Worm (Caenorhabditis elegans) whole organism, L4 larva: ENCODE results near the gene gly-13.

Experiments used
- ama-1 ChIP-seq: fragments of 150-350 bp; optimal IDR thresholded peaks from 2 replicates; lab custom pipeline; 2014; ENCODE audit warnings: inconsistent platforms, mixed read lengths
- jun-1 ChIP-seq: fragments of 150-350 bp; optimal IDR thresholded peaks from 2 replicates; lab custom pipeline; 2014; ENCODE audit warnings: missing biosample characterization, missing genetic modification reagents, missing genetic modification characterization
- nhr-10 ChIP-seq: fragments of 150-350 bp; optimal IDR thresholded peaks from 2 replicates; lab custom pipeline; 2014; ENCODE audit warnings: missing biosample characterization, missing genetic modification characterization

- TF ChIP-seq nhr-10 (tag; lab: Kevin White, UChicago) (no peak), jun-1 (tag; lab: Kevin White, UChicago) (no peak), ama-1 (no peak)
Observed at ce11 chrX:9248083-9248805, 48.2 kb downstream of the gly-13 start.
